Fruit fly (Drosophila melanogaster): ENCODE data around the gene Gs1.

The Gs1 gene

DNA sequence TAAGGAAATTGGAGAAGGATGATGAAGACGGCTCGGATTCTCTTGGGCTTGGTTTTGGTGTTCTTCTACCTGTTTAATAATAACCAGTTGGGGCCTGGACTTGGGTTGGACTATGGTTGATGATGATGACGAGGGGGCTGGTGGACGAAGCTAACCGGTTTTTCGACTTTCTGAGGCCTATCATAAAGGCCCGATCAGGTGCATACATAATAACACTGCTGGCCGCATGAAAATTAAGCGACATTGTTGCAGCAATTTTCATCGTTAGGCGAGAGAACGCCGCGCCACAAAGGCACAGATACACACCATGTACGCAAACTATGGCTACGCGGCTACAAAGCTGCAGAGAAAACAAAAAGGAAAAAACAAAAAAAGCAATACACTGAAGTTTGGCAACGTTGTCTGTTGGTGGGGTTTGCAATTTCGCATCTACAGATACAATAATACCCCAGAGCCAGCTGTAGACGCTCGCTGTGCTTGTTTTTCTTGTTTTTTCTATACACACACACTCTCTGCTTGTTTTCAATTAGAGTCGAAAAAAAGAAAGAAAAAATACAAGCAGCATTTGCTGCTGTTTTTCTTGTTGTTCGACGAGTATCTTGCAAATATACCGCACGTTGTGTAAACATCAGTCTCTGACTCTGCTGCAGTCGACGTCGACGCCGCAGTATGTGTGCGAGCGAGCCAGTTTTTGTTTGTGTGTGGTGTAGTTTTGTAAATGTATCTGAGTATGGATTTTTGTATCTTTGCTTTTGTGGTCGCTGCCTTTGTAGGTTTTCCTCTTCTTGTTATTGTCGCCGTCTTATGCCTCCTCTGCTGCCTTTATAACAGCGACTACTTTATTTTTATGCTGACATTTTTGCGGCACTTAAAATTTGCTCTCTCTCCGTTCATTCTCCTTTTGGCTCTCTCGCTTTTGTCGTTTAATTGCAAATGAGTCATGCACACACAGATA, 34.5 kb downstream of the Gs1 start (continued):
- peak; percentile 57 for TF ChIP-seq Spps (tag; optimal IDR thresholded peaks at IDR 0.05)
- TF ChIP-seq Oli (tag; optimal IDR thresholded peaks at IDR 0.05) = peak; percentile 3
- TF ChIP-seq sob (GFP tag; IDR thresholded peaks at IDR 0.05) = no peak
- TF ChIP-seq CG7786 (GFP tag; optimal IDR thresholded peaks at IDR 0.05) = peak; percentile 72
- peak; percentile 95 for TF ChIP-seq lab (GFP tag; optimal IDR thresholded peaks at IDR 0.05)
- no peak for TF ChIP-seq CG4730 (GFP tag; IDR thresholded peaks at IDR 0.05)
- peak; percentile 91 for TF ChIP-seq ash1 (GFP tag; optimal IDR thresholded peaks at IDR 0.05)
- peak; percentile 68 for TF ChIP-seq Nf-YC (tag; optimal IDR thresholded peaks at IDR 0.05)
- peak; percentile 62 for TF ChIP-seq CG3838 (GFP tag; optimal IDR thresholded peaks at IDR 0.05)
- TF ChIP-seq dpn (GFP tag; optimal IDR thresholded peaks at IDR 0.05) = peak in 1 of 2 experiments; percentile 4
- no peak for TF ChIP-seq gsb (GFP tag; IDR thresholded peaks at IDR 0.05)
- TF ChIP-seq ranshi (GFP tag; IDR thresholded peaks at IDR 0.05) = no peak
- no peak for TF ChIP-seq NFAT (GFP tag; IDR thresholded peaks at IDR 0.05)
- peak; percentile 96 for TF ChIP-seq kni (GFP tag; optimal IDR thresholded peaks at IDR 0.05)
- no peak for TF ChIP-seq Gsc (GFP tag; IDR thresholded peaks at IDR 0.05)
- TF ChIP-seq CG10979 (tag; optimal IDR thresholded peaks at IDR 0.05) = peak; percentile 43
- no peak for TF ChIP-seq Doc3 (GFP tag; IDR thresholded peaks at IDR 0.05; ENCODE audit: partially characterized antibody)
- no peak for TF ChIP-seq Poxn (GFP tag; IDR thresholded peaks at IDR 0.05)
- peak; percentile 17 for TF ChIP-seq Sry-β (GFP tag; optimal IDR thresholded peaks at IDR 0.05)
- peak; percentile 23 for TF ChIP-seq slou (GFP tag; optimal IDR thresholded peaks at IDR 0.05)
- peak; percentile 83 for TF ChIP-seq CG10209 (GFP tag; optimal IDR thresholded peaks at IDR 0.05)
- TF ChIP-seq NfI (GFP tag; optimal IDR thresholded peaks at IDR 0.05) = peak; percentile 68
- peak; percentile 25; the same call in 1 of the 3 replicates for TF ChIP-seq croc (GFP tag; conservative IDR thresholded peaks at IDR 0.05)
- peak; percentile 88 for TF ChIP-seq onecut (GFP tag; IDR thresholded peaks at IDR 0.05)
- TF ChIP-seq CG12236 (GFP tag; optimal IDR thresholded peaks at IDR 0.05) = peak; percentile 59
- TF ChIP-seq Mad (GFP tag; optimal IDR thresholded peaks at IDR 0.05) = peak; percentile 22
- TF ChIP-seq CG13424 (tag; optimal IDR thresholded peaks at IDR 0.05) = peak; percentile 62
- TF ChIP-seq CG4617 (GFP tag; optimal IDR thresholded peaks at IDR 0.05; ENCODE audit: borderline replicate concordance) = no peak
- no peak for TF ChIP-seq Ets97D (GFP tag; optimal IDR thresholded peaks at IDR 0.05)
- TF ChIP-seq Atf6 (GFP tag; IDR thresholded peaks at IDR 0.05) = no peak
- TF ChIP-seq CG16815 (GFP tag; optimal IDR thresholded peaks at IDR 0.05) = no peak
- no peak for TF ChIP-seq CG1024 (GFP tag; IDR thresholded peaks at IDR 0.05)
- no peak for TF ChIP-seq Ets65A (GFP tag)
- TF ChIP-seq B-H2 (GFP tag; optimal IDR thresholded peaks at IDR 0.05) = peak; percentile 96
- TF ChIP-seq Fer2 (tag; optimal IDR thresholded peaks at IDR 0.05) = peak; percentile 64
- TF ChIP-seq slp2 (GFP tag; optimal IDR thresholded peaks at IDR 0.05) = no peak
- TF ChIP-seq Bteb2 (GFP tag; optimal IDR thresholded peaks at IDR 0.05) = peak; percentile 34
- no peak for TF ChIP-seq Taf1 (GFP tag; IDR thresholded peaks at IDR 0.05)
- TF ChIP-seq CG3726 (GFP tag; IDR thresholded peaks at IDR 0.05) = no peak
- TF ChIP-seq CG6689 (GFP tag; IDR thresholded peaks at IDR 0.05) = no peak
- TF ChIP-seq HmgD (GFP tag; optimal IDR thresholded peaks at IDR 0.05) = peak; percentile 11
- peak; percentile 59 for TF ChIP-seq gsb-n (tag; optimal IDR thresholded peaks at IDR 0.05)
- no peak for TF ChIP-seq stc (GFP tag; IDR thresholded peaks at IDR 0.05)
- no peak for TF ChIP-seq row (GFP tag; IDR thresholded peaks at IDR 0.05)
- TF ChIP-seq CG6683 (GFP tag; optimal IDR thresholded peaks at IDR 0.05) = peak; percentile 90
- TF ChIP-seq B-H1 (GFP tag; IDR thresholded peaks at IDR 0.05) = no peak
- TF ChIP-seq Atf-2 (GFP tag; optimal IDR thresholded peaks at IDR 0.05) = peak; percentile 37
- no peak for TF ChIP-seq Ptx1 (GFP tag; IDR thresholded peaks at IDR 0.05)
- TF ChIP-seq nmo (GFP tag; optimal IDR thresholded peaks at IDR 0.05) = peak; percentile 33
- TF ChIP-seq Mes4 (GFP tag; optimal IDR thresholded peaks at IDR 0.05) = peak; percentile 49

Measured in whole organism, embryonic.